Worm (Caenorhabditis elegans) whole organism, L1 larva: Measurements from ENCODE around the gene lcmt-1.

Source experiments
- C16A3.4 ChIP-seq: fragments of 150-350 bp; optimal IDR thresholded peaks from 2 replicates; lab custom pipeline; 2014; ENCODE audit warnings: missing biosample characterization, missing genetic modification characterization
- aly-2 ChIP-seq: fragments of 150-350 bp; optimal IDR thresholded peaks from 2 replicates; lab custom pipeline; 2014; ENCODE audit warnings: missing biosample characterization, missing genetic modification characterization
- blmp-1 ChIP-seq: fragments of 150-350 bp; optimal IDR thresholded peaks from 2 replicates; lab custom pipeline; 2014; ENCODE audit warnings: missing biosample characterization, missing genetic modification characterization
- ceh-8 ChIP-seq: fragments of 200-800 bp; sonication (Bioruptor generic); optimal IDR thresholded peaks from 2 replicates; lab custom pipeline; 2018; ENCODE audit warnings: mild to moderate bottlenecking, missing genetic modification characterization, moderate library complexity, missing compliant biosample characterization
- ceh-88 ChIP-seq: fragments of 200-800 bp; sonication (Bioruptor generic); IDR thresholded peaks from 2 replicates; pipeline ENCODE4 v1.3.6; 2022; ENCODE audit warnings: missing genetic modification characterization, missing compliant biosample characterization
- dpl-1 ChIP-seq, 3 experiments: fragments of 150-350 bp in 2 of 3; sonication (generic microtip) in 1 of 3; optimal IDR thresholded peaks; 2 replicates each; lab custom pipeline; 2014 to 2017; ENCODE audit warnings: missing biosample characterization in 3 of 3, missing genetic modification characterization in 3 of 3, missing genetic modification reagents in 3 of 3
- dsc-1 ChIP-seq: sonication (generic microtip); optimal IDR thresholded peaks from 2 replicates; lab custom pipeline; 2016; ENCODE audit warnings: mild to moderate bottlenecking, missing genetic modification characterization, missing compliant biosample characterization
- efl-1 ChIP-seq, 4 experiments: fragments of 150-350 bp; optimal IDR thresholded peaks in 3 of 4; peaks in 1 of 4; 1 replicate in 1 of 4; 2 replicates in 3 of 4; lab custom pipeline; 2014; ENCODE audit warnings: missing biosample characterization in 2 of 4, missing genetic modification characterization in 2 of 4, missing genetic modification reagents in 2 of 4
- efl-3 ChIP-seq: fragments of 200-800 bp; sonication (Bioruptor generic); optimal IDR thresholded peaks from 2 replicates; lab custom pipeline; 2018; ENCODE audit warnings: mild to moderate bottlenecking, missing genetic modification characterization, missing compliant biosample characterization
- egl-27 ChIP-seq, 2 experiments: fragments of 150-350 bp in 1 of 2; sonication (generic microtip); optimal IDR thresholded peaks; 3 replicates each; lab custom pipeline; 2017 to 2018; ENCODE audit warnings: missing biosample characterization in 2 of 2, missing genetic modification characterization in 2 of 2, missing genetic modification reagents in 2 of 2
- fkh-10 ChIP-seq: sonication (generic microtip); optimal IDR thresholded peaks from 2 replicates; lab custom pipeline; 2017; ENCODE audit warnings: missing biosample characterization, missing genetic modification reagents, missing genetic modification characterization
- fos-1 ChIP-seq: fragments of 150-350 bp; optimal IDR thresholded peaks from 2 replicates; lab custom pipeline; 2014; ENCODE audit warnings: missing biosample characterization, missing genetic modification characterization
- isw-1 ChIP-seq: fragments of 200-800 bp; sonication (Bioruptor generic); IDR thresholded peaks from 2 replicates; pipeline ENCODE4 v1.3.6; 2022; ENCODE audit warnings: missing genetic modification characterization, missing compliant biosample characterization
- lin-13 ChIP-seq: fragments of 150-350 bp; optimal IDR thresholded peaks from 2 replicates; lab custom pipeline; 2014; ENCODE audit warnings: missing biosample characterization, missing genetic modification reagents, missing genetic modification characterization
- lin-39 ChIP-seq: fragments of 150-350 bp; optimal IDR thresholded peaks from 2 replicates; lab custom pipeline; 2014; ENCODE audit warnings: missing biosample characterization, missing genetic modification reagents, missing genetic modification characterization
- mab-9 ChIP-seq: fragments of 200-800 bp; sonication (Bioruptor generic); IDR thresholded peaks from 2 replicates; pipeline ENCODE4 v1.3.6; 2022; ENCODE audit warnings: missing genetic modification reagents, missing genetic modification characterization, missing compliant biosample characterization
- mef-2 ChIP-seq: fragments of 150-350 bp; optimal IDR thresholded peaks from 2 replicates; lab custom pipeline; 2014; ENCODE audit warnings: missing biosample characterization, missing genetic modification characterization
- nhr-12 ChIP-seq: sonication (generic microtip); optimal IDR thresholded peaks from 2 replicates; lab custom pipeline; 2017; ENCODE audit warnings: missing biosample characterization, missing genetic modification characterization
- nhr-20 ChIP-seq: sonication (generic microtip); optimal IDR thresholded peaks from 2 replicates; lab custom pipeline; 2016; ENCODE audit warnings: mild to moderate bottlenecking, missing genetic modification characterization, missing compliant biosample characterization
- nhr-47 ChIP-seq: sonication (generic microtip); optimal IDR thresholded peaks from 2 replicates; lab custom pipeline; 2016; ENCODE audit warnings: mild to moderate bottlenecking, missing genetic modification characterization, moderate library complexity, missing compliant biosample characterization
- nhr-76 ChIP-seq: sonication (generic microtip); optimal IDR thresholded peaks from 2 replicates; lab custom pipeline; 2017; ENCODE audit warnings: missing biosample characterization, missing genetic modification characterization
- nhr-85 ChIP-seq: sonication (generic microtip); peaks from one replicate; lab custom pipeline; 2016; ENCODE audit warnings: missing genetic modification characterization, inconsistent platforms, missing compliant biosample characterization
- nhr-90 ChIP-seq: sonication (generic microtip); optimal IDR thresholded peaks from 2 replicates; lab custom pipeline; 2016; ENCODE audit warnings: mild to moderate bottlenecking, missing genetic modification characterization, missing compliant biosample characterization; ENCODE audit not compliant: poor library complexity
- pqm-1 ChIP-seq: sonication (generic microtip); optimal IDR thresholded peaks from 3 replicates; lab custom pipeline; 2017; ENCODE audit warnings: missing biosample characterization, missing genetic modification characterization
- rnt-1 ChIP-seq: sonication (generic microtip); optimal IDR thresholded peaks from 2 replicates; lab custom pipeline; 2016; ENCODE audit warnings: mild to moderate bottlenecking, missing genetic modification characterization, moderate library complexity, missing compliant biosample characterization
- skn-1 ChIP-seq: fragments of 150-350 bp; optimal IDR thresholded peaks from 2 replicates; lab custom pipeline; 2014; ENCODE audit warnings: missing biosample characterization, missing genetic modification characterization
- snpc-4 ChIP-seq: fragments of 150-350 bp; optimal IDR thresholded peaks from 2 replicates; lab custom pipeline; 2014; ENCODE audit warnings: missing biosample characterization, missing genetic modification characterization
- snu-23 ChIP-seq: sonication (generic microtip); optimal IDR thresholded peaks from 2 replicates; lab custom pipeline; 2016; ENCODE audit warnings: missing genetic modification characterization, missing compliant biosample characterization
- sox-4 ChIP-seq: sonication (generic microtip); optimal IDR thresholded peaks from 2 replicates; lab custom pipeline; 2016; ENCODE audit warnings: missing genetic modification characterization, missing compliant biosample characterization
- sptf-1 ChIP-seq: fragments of 150-350 bp; optimal IDR thresholded peaks from 2 replicates; lab custom pipeline; 2014; ENCODE audit warnings: missing biosample characterization, missing genetic modification characterization
- swsn-7 ChIP-seq: sonication (generic microtip); optimal IDR thresholded peaks from 2 replicates; lab custom pipeline; 2016; ENCODE audit warnings: missing genetic modification characterization, missing compliant biosample characterization
- tlp-1 ChIP-seq: fragments of 150-350 bp; optimal IDR thresholded peaks from 2 replicates; lab custom pipeline; 2014; ENCODE audit warnings: missing biosample characterization, missing genetic modification characterization
- unc-62 ChIP-seq: fragments of 150-350 bp; optimal IDR thresholded peaks from 2 replicates; lab custom pipeline; 2014; ENCODE audit warnings: missing biosample characterization, missing genetic modification reagents, missing genetic modification characterization
- xbp-1 ChIP-seq: sonication (generic microtip); optimal IDR thresholded peaks from 2 replicates; lab custom pipeline; 2016; ENCODE audit warnings: missing genetic modification characterization, missing compliant biosample characterization
- zag-1 ChIP-seq: fragments of 150-350 bp; optimal IDR thresholded peaks from 2 replicates; lab custom pipeline; 2014; ENCODE audit warnings: missing biosample characterization, missing genetic modification characterization
- zip-4 ChIP-seq: fragments of 200-800 bp; sonication (Bioruptor generic); optimal IDR thresholded peaks from 2 replicates; lab custom pipeline; 2018; ENCODE audit warnings: mild to moderate bottlenecking, missing genetic modification characterization, moderate library complexity, missing compliant biosample characterization
- ztf-4 ChIP-seq: fragments of 150-350 bp; optimal IDR thresholded peaks from 2 replicates; lab custom pipeline; 2014; ENCODE audit warnings: missing biosample characterization, missing genetic modification characterization

The lcmt-1 gene

DNA sequence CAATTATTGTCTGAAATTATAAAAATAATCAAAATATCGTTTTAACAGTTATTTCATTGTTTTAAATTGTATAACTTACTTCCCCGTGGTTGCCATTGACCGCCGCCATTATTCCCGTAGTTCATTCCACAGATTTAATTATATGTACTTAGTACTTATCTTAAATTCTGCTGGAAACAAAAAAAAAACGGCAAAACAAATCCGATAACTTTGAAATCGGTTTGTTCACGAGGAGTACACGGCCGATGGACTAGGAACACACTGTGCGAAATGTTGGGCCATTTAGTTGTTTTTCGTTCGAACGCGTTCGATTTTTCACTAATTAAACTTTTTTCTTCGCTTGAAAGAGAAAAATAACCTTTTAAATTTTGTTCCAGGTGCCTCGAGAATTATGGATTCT lies at the start of gene lcmt-1, which contains the start of gene B0285.3 (continued):
- peak; percentile 37 to 63 for TF ChIP-seq efl-1 (optimal IDR thresholded peaks at IDR 0.05; lab: Kevin White, UChicago)
- TF ChIP-seq efl-1 (GFP tag; optimal IDR thresholded peaks at IDR 0.05 in 1 of 2; lab: Kevin White, UChicago) = peak; percentile 63 to 95
- peak; percentile 58 for TF ChIP-seq nhr-20 (tag; lab: Kevin White, UChicago)
- no peak for TF ChIP-seq fkh-10 (GFP tag; lab: Kevin White, UChicago)
- TF ChIP-seq snpc-4 = peak; percentile 23
- no peak for TF ChIP-seq unc-62 (GFP tag; lab: Kevin White, UChicago)
- TF ChIP-seq ceh-8 (GFP tag; lab: Kevin White, UChicago) = no peak
- peak; percentile 61 for TF ChIP-seq swsn-7
- no peak for TF ChIP-seq aly-2 (tag; lab: Kevin White, UChicago)
- TF ChIP-seq ztf-4 (tag; lab: Kevin White, UChicago) = no peak
- TF ChIP-seq C16A3.4 (tag; lab: Kevin White, UChicago) = no peak
- TF ChIP-seq lin-13 (GFP tag; lab: Kevin White, UChicago) = no peak
- peak; percentile 68 for TF ChIP-seq snu-23 (GFP tag; lab: Kevin White, UChicago)
- TF ChIP-seq fos-1 (tag; lab: Kevin White, UChicago) = no peak
- no peak for TF ChIP-seq egl-27 (tag; optimal IDR thresholded peaks at IDR 0.05; lab: Kevin White, UChicago)
- peak; percentile 33; the same call in 1 of the 2 replicates for TF ChIP-seq mab-9 (GFP tag; lab: Robert Waterston, UW)
- TF ChIP-seq blmp-1 (tag; lab: Kevin White, UChicago) = peak; percentile 31
- no peak for TF ChIP-seq ceh-88 (GFP tag; lab: Robert Waterston, UW)
- peak; percentile 24 to 60 (median 50) for TF ChIP-seq dpl-1 (GFP tag; optimal IDR thresholded peaks at IDR 0.05; lab: Kevin White, UChicago)
- no peak for TF ChIP-seq pqm-1 (tag; lab: Kevin White, UChicago)
- TF ChIP-seq zip-4 (GFP tag; lab: Kevin White, UChicago) = no peak
- no peak for TF ChIP-seq lin-39 (tag; lab: Kevin White, UChicago)
- no peak for TF ChIP-seq zag-1 (tag; lab: Kevin White, UChicago)
- TF ChIP-seq mef-2 = no peak
- peak; percentile 33 for TF ChIP-seq skn-1 (tag; lab: Kevin White, UChicago)
- no peak for TF ChIP-seq nhr-76 (tag; lab: Kevin White, UChicago)
- no peak for TF ChIP-seq nhr-12 (tag; lab: Kevin White, UChicago)
- TF ChIP-seq sox-4 (tag; lab: Kevin White, UChicago) = peak; percentile 58
- no peak for TF ChIP-seq tlp-1 (tag; lab: Kevin White, UChicago)
- TF ChIP-seq rnt-1 (tag; lab: Kevin White, UChicago) = peak; percentile 94
- peak; percentile 70 for TF ChIP-seq nhr-90 (tag; lab: Kevin White, UChicago)
- TF ChIP-seq isw-1 (GFP tag; lab: Robert Waterston, UW) = peak; percentile 5; the same call in 1 of the 2 replicates
- peak; percentile 82 for TF ChIP-seq nhr-85 (tag; lab: Kevin White, UChicago)

DNA sequence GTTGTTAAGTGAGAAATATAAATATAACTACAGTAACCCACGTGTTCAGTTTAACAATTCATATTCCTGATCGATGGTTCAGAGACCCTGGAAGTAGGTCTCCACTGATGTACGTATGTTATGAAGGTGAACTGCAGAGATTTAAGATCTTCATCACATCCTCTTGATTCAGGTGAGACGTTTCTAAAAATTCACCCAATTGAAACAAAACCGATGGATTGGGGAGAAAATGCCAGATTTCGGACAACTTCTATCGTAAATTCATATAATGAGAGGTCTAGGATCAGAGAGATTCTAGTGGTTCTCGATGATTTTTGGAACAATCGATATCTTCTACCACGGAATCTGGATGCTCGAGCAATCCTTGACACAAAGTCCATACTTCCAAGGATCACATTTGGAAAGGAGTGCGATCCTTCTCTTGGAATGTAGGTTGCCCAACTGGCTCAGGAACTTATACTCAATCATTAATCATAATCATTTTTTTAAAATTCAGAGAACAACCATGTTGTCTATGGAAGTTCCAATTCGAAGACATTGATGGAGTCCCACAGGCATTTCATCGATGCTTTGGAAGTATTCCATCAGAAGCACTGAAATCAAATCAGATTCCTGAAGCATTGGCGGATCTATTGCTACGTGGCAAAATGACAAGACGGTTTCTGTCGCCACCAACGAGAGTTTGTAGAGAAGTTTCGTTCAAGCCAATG lies 48.9 kb upstream of the lcmt-1 start, which contains the start of the genes nth-1 and R10E4.7:
Gene nth-1, minus strand, starts transcription at position 101 of the 710 bp plus-strand sequence.
Gene R10E4.7, plus strand, starts transcription at position 660 of the 710 bp plus-strand sequence.
- TF ChIP-seq xbp-1 = no peak
- TF ChIP-seq mab-9 (GFP tag; lab: Robert Waterston, UW) = no peak
- TF ChIP-seq sptf-1 = no peak
- TF ChIP-seq dsc-1 (tag; lab: Kevin White, UChicago) = no peak

DNA sequence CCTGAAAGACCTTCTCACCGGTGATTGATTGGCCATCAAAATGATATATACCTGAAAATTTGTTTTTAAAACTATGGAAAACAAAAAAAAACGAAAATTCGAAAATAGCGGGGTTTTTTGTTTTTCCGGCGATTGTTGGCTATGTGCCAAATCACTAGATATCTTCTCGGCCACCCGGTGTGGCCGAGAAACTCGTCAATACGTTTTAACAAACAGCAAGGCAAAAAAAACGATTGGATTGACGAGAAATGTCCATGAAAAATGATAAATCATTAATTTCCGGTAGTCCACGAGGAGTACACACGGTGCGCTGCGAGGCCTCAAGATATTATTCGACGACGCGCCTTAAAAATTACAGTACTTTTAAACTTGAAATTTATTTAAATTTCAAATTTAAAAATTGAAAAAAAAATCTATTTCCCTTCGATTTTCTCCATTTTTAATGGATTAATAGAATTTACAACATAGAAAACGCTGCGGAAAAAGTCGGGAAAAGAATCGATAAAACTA lies 42.2 kb upstream of the lcmt-1 start, which contains the start of gene R10E4.11:
Gene R10E4.11, minus strand, starts transcription at position 51 of the 510 bp plus-strand sequence.
- TF ChIP-seq nhr-47 (tag; lab: Kevin White, UChicago) = no peak
- TF ChIP-seq efl-3 (GFP tag; lab: Kevin White, UChicago) = no peak
- TF ChIP-seq efl-1 (optimal IDR thresholded peaks at IDR 0.05; lab: Kevin White, UChicago) = no peak
- peak in 1 of 2 experiments; percentile 9 for TF ChIP-seq efl-1 (GFP tag; optimal IDR thresholded peaks at IDR 0.05 in 1 of 2; lab: Kevin White, UChicago)
- no peak for TF ChIP-seq xbp-1
